Worm (Caenorhabditis elegans) whole organism, early embryonic: Measurements from ENCODE around the gene lpr-4.

Source experiments
- aly-1 ChIP-seq: sonication (generic microtip); optimal IDR thresholded peaks from 2 replicates; lab custom pipeline; 2016; ENCODE audit warnings: missing genetic modification characterization, missing compliant biosample characterization
- ama-1 ChIP-seq: fragments of 150-350 bp; optimal IDR thresholded peaks from 2 replicates; lab custom pipeline; 2014
- ets-7 ChIP-seq: sonication (generic microtip); optimal IDR thresholded peaks from 2 replicates; lab custom pipeline; 2016; ENCODE audit warnings: missing genotype, missing genetic modification characterization, missing compliant biosample characterization
- flt-1 ChIP-seq: fragments of 200-800 bp; sonication (Bioruptor generic); IDR thresholded peaks from 2 replicates; pipeline ENCODE4 v1.3.6; 2022; ENCODE audit warnings: missing genetic modification characterization, missing compliant biosample characterization
- tbx-37 ChIP-seq: fragments of 200-800 bp; sonication (Bioruptor generic); conservative IDR thresholded peaks from 2 replicates; pipeline ENCODE4 v1.3.6; 2022; ENCODE audit warnings: missing genetic modification reagents, missing genetic modification characterization, missing compliant biosample characterization

- TF ChIP-seq ama-1 (lab: Kevin White, UChicago) (no peak), flt-1 (no peak), ets-7 (no peak), aly-1 (tag; lab: Kevin White, UChicago) (no peak), tbx-37 (GFP tag; lab: Robert Waterston, UW) (no peak)
Measured at ce11 chrX:11072701-11073100, 7.8 kb downstream of the lpr-4 start.
